Fruit fly (Drosophila melanogaster): Measurements from ENCODE around the gene slpr.

- TF ChIP-seq CG8301 (tag; optimal IDR thresholded peaks at IDR 0.05) (peak; percentile 24), CG4496 (GFP tag; IDR thresholded peaks at IDR 0.05) (no peak), CG10348 (GFP tag; IDR thresholded peaks at IDR 0.05) (no peak), Snoo (tag; optimal IDR thresholded peaks at IDR 0.05) (peak; percentile 25), CG13204 (GFP tag; optimal IDR thresholded peaks at IDR 0.05) (no peak), CG17806 (tag; optimal IDR thresholded peaks at IDR 0.05) (no peak), CG34367 (tag; optimal IDR thresholded peaks at IDR 0.05) (no peak), CG32121 (GFP tag; IDR thresholded peaks at IDR 0.05) (no peak), Pif1B (GFP tag; optimal IDR thresholded peaks at IDR 0.05) (no peak), fd96Ca (GFP tag; IDR thresholded peaks at IDR 0.05) (no peak), CG15710 (tag; optimal IDR thresholded peaks at IDR 0.05) (no peak), EcR (GFP tag; optimal IDR thresholded peaks at IDR 0.05) (no peak), CG12605 (GFP tag; IDR thresholded peaks at IDR 0.05) (no peak)
Observed at dm6 chrX:8196157-8196526, 19.2 kb upstream of the slpr start.
